Fruit fly (Drosophila melanogaster): ENCODE measurements around the gene Exo84.

Gene Exo84

dm6 chr3R:26012801-26013663, 39.0 kb downstream of the Exo84 start (continued):
- TF ChIP-seq B-H1 (GFP tag; IDR thresholded peaks at IDR 0.05): no peak
- no peak for TF ChIP-seq Hr39 (optimal IDR thresholded peaks at IDR 0.05)
- TF ChIP-seq crp (GFP tag; optimal IDR thresholded peaks at IDR 0.05): no peak
- peak; percentile 59; the same call in 1 of the 2 replicates for TF ChIP-seq peb (GFP tag; IDR thresholded peaks at IDR 0.05)
- no peak for TF ChIP-seq CG10209 (GFP tag; optimal IDR thresholded peaks at IDR 0.05)
- no peak for TF ChIP-seq ase (GFP tag; IDR thresholded peaks at IDR 0.05)
- TF ChIP-seq Sry-δ (GFP tag; optimal IDR thresholded peaks at IDR 0.05): no peak
- TF ChIP-seq pita (GFP tag; optimal IDR thresholded peaks at IDR 0.05): no peak
- TF ChIP-seq nmo (GFP tag; optimal IDR thresholded peaks at IDR 0.05): peak; percentile 74
- TF ChIP-seq crol (GFP tag; IDR thresholded peaks at IDR 0.05): peak; percentile 40; the same call in 1 of the 2 replicates
- no peak for TF ChIP-seq CG4707 (GFP tag; optimal IDR thresholded peaks at IDR 0.05)
- no peak for TF ChIP-seq BtbVII (GFP tag; optimal IDR thresholded peaks at IDR 0.05)
- TF ChIP-seq CG13296 (GFP tag; optimal IDR thresholded peaks at IDR 0.05): no peak
- peak; percentile 6 for TF ChIP-seq CG6254 (GFP tag; optimal IDR thresholded peaks at IDR 0.05)
- no peak for TF ChIP-seq Elba2 (GFP tag; optimal IDR thresholded peaks at IDR 0.05)
- no peak for TF ChIP-seq Fer1 (GFP tag; optimal IDR thresholded peaks at IDR 0.05)
- TF ChIP-seq sr (GFP tag; IDR thresholded peaks at IDR 0.05): no peak
- TF ChIP-seq CG2202 (tag; optimal IDR thresholded peaks at IDR 0.05): peak; percentile 54
- TF ChIP-seq ewg (GFP tag; optimal IDR thresholded peaks at IDR 0.05): no peak
- TF ChIP-seq Dip3 (GFP tag; optimal IDR thresholded peaks at IDR 0.05): no peak
- peak; percentile 76; the same call in 2 of the 3 replicates for TF ChIP-seq CG17361 (GFP tag; IDR thresholded peaks at IDR 0.05)
- TF ChIP-seq HLHmδ (GFP tag; optimal IDR thresholded peaks at IDR 0.05): peak; percentile 66
- TF ChIP-seq scrt (GFP tag; optimal IDR thresholded peaks at IDR 0.05): peak; percentile 26
- no peak for TF ChIP-seq CG6765 (GFP tag; optimal IDR thresholded peaks at IDR 0.05)
- no peak for TF ChIP-seq CG17912 (GFP tag; optimal IDR thresholded peaks at IDR 0.05)
- TF ChIP-seq pros (GFP tag; optimal IDR thresholded peaks at IDR 0.05): peak; percentile 54
- peak; percentile 72 for TF ChIP-seq zen (tag; optimal IDR thresholded peaks at IDR 0.05)
- no peak for TF ChIP-seq tio (GFP tag; optimal IDR thresholded peaks at IDR 0.05)
- TF ChIP-seq ttk (GFP tag; IDR thresholded peaks at IDR 0.05): no peak
- no peak for TF ChIP-seq CG14667 (GFP tag; IDR thresholded peaks at IDR 0.05)
- no peak for TF ChIP-seq NC2α (GFP tag; optimal IDR thresholded peaks at IDR 0.05)
- no peak for TF ChIP-seq CG9797 (GFP tag; optimal IDR thresholded peaks at IDR 0.05)
- TF ChIP-seq dan (GFP tag; IDR thresholded peaks at IDR 0.05): no peak
- no peak for TF ChIP-seq CG8944 (GFP tag; optimal IDR thresholded peaks at IDR 0.05)
- TF ChIP-seq inv (GFP tag; IDR thresholded peaks at IDR 0.05; ENCODE audit: partially characterized antibody): no peak
- no peak for TF ChIP-seq CG14860 (GFP tag; IDR thresholded peaks at IDR 0.05; ENCODE audit: partially characterized antibody)
- TF ChIP-seq Jarid2 (GFP tag; optimal IDR thresholded peaks at IDR 0.05): no peak
- TF ChIP-seq tgo (GFP tag; IDR thresholded peaks at IDR 0.05): no peak
- peak in 1 of 2 experiments; percentile 87 for TF ChIP-seq bsh (GFP tag; optimal IDR thresholded peaks at IDR 0.05)
- no peak for TF ChIP-seq cwo (GFP tag; optimal IDR thresholded peaks at IDR 0.05)
- TF ChIP-seq Taf1 (GFP tag; IDR thresholded peaks at IDR 0.05): no peak
- no peak for TF ChIP-seq wdn (GFP tag; IDR thresholded peaks at IDR 0.05)
- TF ChIP-seq p53 (GFP tag; optimal IDR thresholded peaks at IDR 0.05): no peak
- TF ChIP-seq zf30C (GFP tag; optimal IDR thresholded peaks at IDR 0.05): no peak
- 0 out of 3 replicates have a peak, but pooled peaks have one; percentile 44 for TF ChIP-seq CG6175 (GFP tag; IDR thresholded peaks at IDR 0.05)
- TF ChIP-seq esg (GFP tag; conservative IDR thresholded peaks at IDR 0.05): 0 out of 2 replicates have a peak, but pooled peaks have one; percentile 17
- no peak for TF ChIP-seq CG13123 (GFP tag; optimal IDR thresholded peaks at IDR 0.05)
- TF ChIP-seq CG12391 (tag; optimal IDR thresholded peaks at IDR 0.05): peak; percentile 66
- no peak for TF ChIP-seq HLH54F (GFP tag; optimal IDR thresholded peaks at IDR 0.05)

Data from whole organism, embryonic.